Fruit fly (Drosophila melanogaster) whole organism, wandering third instar larva: Measurements from ENCODE around the gene da.

Experiments
- Abd-B ChIP-seq: fragments of >200 bp; optimal IDR thresholded peaks from 2 replicates; lab custom pipeline; 2017; ENCODE audit warnings: missing biosample characterization, missing genetic modification characterization
- CG32264 ChIP-seq: fragments of 200-800 bp; sonication (Bioruptor generic); optimal IDR thresholded peaks from 2 replicates; lab custom pipeline; 2016; ENCODE audit warnings: missing biosample characterization, missing genetic modification characterization
- CG9705 ChIP-seq: fragments of 200-800 bp; sonication (Bioruptor generic); optimal IDR thresholded peaks from 2 replicates; lab custom pipeline; 2018; ENCODE audit warnings: missing biosample characterization, mild to moderate bottlenecking, missing genetic modification characterization
- CrebA ChIP-seq: fragments of 200-800 bp; sonication (Bioruptor generic); optimal IDR thresholded peaks from 2 replicates; lab custom pipeline; 2016; ENCODE audit warnings: missing biosample characterization, mild to moderate bottlenecking, missing genetic modification characterization, borderline replicate concordance
- Dfd ChIP-seq: fragments of >200 bp; optimal IDR thresholded peaks from 2 replicates; lab custom pipeline; 2017; ENCODE audit warnings: missing biosample characterization, missing genetic modification characterization
- Dif ChIP-seq: fragments of 200-275, 200-300 bp; sonication (Bioruptor generic); optimal IDR thresholded peaks from 2 replicates; lab custom pipeline; 2018; ENCODE audit warnings: missing biosample characterization, missing genetic modification characterization; ENCODE audit not compliant: partially characterized antibody
- GATAd ChIP-seq: sonication (Bioruptor generic); optimal IDR thresholded peaks from 2 replicates; lab custom pipeline; 2016; ENCODE audit warnings: missing biosample characterization, missing genetic modification characterization
- HLH106 ChIP-seq: fragments of 200-800 bp; optimal IDR thresholded peaks from 3 replicates; lab custom pipeline; 2019; ENCODE audit warnings: missing biosample characterization, mild to moderate bottlenecking, missing genetic modification characterization, moderate library complexity
- Hnf4 ChIP-seq: fragments of 200-800 bp; sonication (Bioruptor generic); optimal IDR thresholded peaks from 2 replicates; lab custom pipeline; 2016; ENCODE audit warnings: missing biosample characterization, mild to moderate bottlenecking, missing genetic modification characterization
- Hr78 ChIP-seq: fragments of >200 bp; optimal IDR thresholded peaks from 2 replicates; lab custom pipeline; 2017; ENCODE audit warnings: missing biosample characterization, missing genetic modification characterization
- Hr83 ChIP-seq: fragments of 200-300 bp; sonication (Bioruptor generic); optimal IDR thresholded peaks from 2 replicates; lab custom pipeline; 2016; ENCODE audit warnings: missing biosample characterization, mild to moderate bottlenecking, missing genetic modification characterization, moderate library complexity; ENCODE audit not compliant: poor library complexity, severe bottlenecking
- Jra ChIP-seq: sonication (Bioruptor generic); optimal IDR thresholded peaks from 2 replicates; lab custom pipeline; 2016; ENCODE audit warnings: missing biosample characterization, missing genetic modification characterization
- Mio ChIP-seq: sonication (Bioruptor generic); optimal IDR thresholded peaks from 2 replicates; lab custom pipeline; 2016; ENCODE audit warnings: missing biosample characterization, missing genetic modification characterization
- Myc ChIP-seq: fragments of >200 bp; optimal IDR thresholded peaks from 2 replicates; lab custom pipeline; 2017
- N ChIP-seq: fragments of >200 bp; optimal IDR thresholded peaks from 2 replicates; lab custom pipeline; 2018; ENCODE audit warnings: missing biosample characterization, missing external identifiers, missing genetic modification characterization
- OdsH ChIP-seq: fragments of 200-800 bp; sonication (Bioruptor generic); optimal IDR thresholded peaks from 2 replicates; lab custom pipeline; 2016; ENCODE audit warnings: missing biosample characterization, mild to moderate bottlenecking, missing genetic modification characterization
- Rel ChIP-seq, 2 experiments: fragments of 200-800 bp; sonication (Bioruptor generic) in 1 of 2; optimal IDR thresholded peaks; 2 replicates in 1 of 2; 3 replicates in 1 of 2; lab custom pipeline; 2016 to 2019; ENCODE audit warnings: mild to moderate bottlenecking in 2 of 2, missing biosample characterization in 2 of 2, missing genetic modification characterization in 2 of 2, moderate library complexity in 1 of 2
- Sp1 ChIP-seq: fragments of 200-800 bp; sonication (Bioruptor generic); optimal IDR thresholded peaks from 3 replicates; lab custom pipeline; 2019; ENCODE audit warnings: missing biosample characterization, mild to moderate bottlenecking, missing genetic modification characterization, moderate library complexity
- Vsx2 ChIP-seq: fragments of 200-300, 225-300 bp; sonication (Bioruptor generic); optimal IDR thresholded peaks from 2 replicates; lab custom pipeline; 2018; ENCODE audit warnings: missing biosample characterization, missing genetic modification characterization; ENCODE audit not compliant: partially characterized antibody
- br ChIP-seq: fragments of 200-800 bp; sonication (Bioruptor generic); optimal IDR thresholded peaks from 2 replicates; lab custom pipeline; 2016; ENCODE audit warnings: missing biosample characterization, missing genetic modification characterization
- brk ChIP-seq: fragments of 200-800 bp; sonication (Bioruptor generic); optimal IDR thresholded peaks from 2 replicates; lab custom pipeline; 2016; ENCODE audit warnings: missing biosample characterization, mild to moderate bottlenecking, missing genetic modification characterization
- dl ChIP-seq, 2 experiments: fragments of 175-275, 200-275 bp in 1 of 2; fragments of 200-275 bp in 1 of 2; sonication (Bioruptor generic); optimal IDR thresholded peaks; lab custom pipeline; 2018; ENCODE audit warnings: mild to moderate bottlenecking in 2 of 2, missing biosample characterization in 2 of 2, missing genetic modification characterization in 2 of 2, moderate library complexity in 2 of 2; ENCODE audit not compliant: partially characterized antibody in 2 of 2, insufficient read depth in 1 of 2
- dmrt93B ChIP-seq: fragments of 200-800 bp; sonication (Bioruptor generic); optimal IDR thresholded peaks from 2 replicates; lab custom pipeline; 2018; ENCODE audit warnings: missing biosample characterization, mild to moderate bottlenecking, missing genetic modification characterization
- dsf ChIP-seq: sonication (Bioruptor generic); optimal IDR thresholded peaks from 2 replicates; lab custom pipeline; 2016; ENCODE audit warnings: missing biosample characterization, missing genetic modification characterization, borderline replicate concordance
- ey ChIP-seq: fragments of 200-800 bp; sonication (Bioruptor generic); optimal IDR thresholded peaks from 2 replicates; lab custom pipeline; 2016; ENCODE audit warnings: missing biosample characterization, missing genetic modification characterization
- foxo ChIP-seq, 2 experiments: fragments of 200-800 bp; sonication (Bioruptor generic); optimal IDR thresholded peaks; 2 replicates in 1 of 2; 3 replicates in 1 of 2; lab custom pipeline; 2016 to 2017; ENCODE audit warnings: missing biosample characterization in 2 of 2, missing genetic modification characterization in 2 of 2
- fru ChIP-seq: fragments of 200-800 bp; sonication (Bioruptor generic); optimal IDR thresholded peaks from 3 replicates; lab custom pipeline; 2016; ENCODE audit warnings: missing biosample characterization, mild to moderate bottlenecking, missing genetic modification characterization
- h ChIP-seq: fragments of 200-800 bp; sonication (Bioruptor generic); optimal IDR thresholded peaks from 3 replicates; lab custom pipeline; 2016; ENCODE audit warnings: missing biosample characterization, mild to moderate bottlenecking, missing genetic modification characterization
- jim ChIP-seq: fragments of 175-275, 200-325 bp; sonication (Bioruptor generic); optimal IDR thresholded peaks from 2 replicates; lab custom pipeline; 2016; ENCODE audit warnings: missing biosample characterization, mild to moderate bottlenecking, missing genetic modification characterization
- lola ChIP-seq: fragments of >200 bp; optimal IDR thresholded peaks from 2 replicates; lab custom pipeline; 2017; ENCODE audit warnings: missing biosample characterization, missing genetic modification characterization
- pan ChIP-seq: fragments of >200 bp; optimal IDR thresholded peaks from 2 replicates; lab custom pipeline; 2017
- psq ChIP-seq: fragments of 200-800 bp; sonication (Bioruptor generic); optimal IDR thresholded peaks from 3 replicates; lab custom pipeline; 2017; ENCODE audit warnings: missing biosample characterization, mild to moderate bottlenecking, missing genetic modification characterization, moderate library complexity
- rgr ChIP-seq: fragments of 200-800 bp; sonication (Bioruptor generic); optimal IDR thresholded peaks from 3 replicates; lab custom pipeline; 2016; ENCODE audit warnings: missing biosample characterization, mild to moderate bottlenecking, missing genetic modification characterization
- sage ChIP-seq: fragments of 200-800 bp; sonication (Bioruptor generic); optimal IDR thresholded peaks from 2 replicates; lab custom pipeline; 2016; ENCODE audit warnings: missing biosample characterization, mild to moderate bottlenecking, missing genetic modification characterization
- sv ChIP-seq: fragments of 200-800 bp; sonication (Bioruptor generic); optimal IDR thresholded peaks from 3 replicates; lab custom pipeline; 2016; ENCODE audit warnings: missing biosample characterization, missing genetic modification characterization
- tai ChIP-seq: sonication (Bioruptor generic); optimal IDR thresholded peaks from 2 replicates; lab custom pipeline; 2016; ENCODE audit warnings: missing biosample characterization, missing genetic modification characterization
- usp ChIP-seq: fragments of >200 bp; optimal IDR thresholded peaks from 2 replicates; lab custom pipeline; 2017; ENCODE audit warnings: missing biosample characterization, missing genetic modification characterization
- woc ChIP-seq: sonication (Bioruptor generic); optimal IDR thresholded peaks from 2 replicates; lab custom pipeline; 2016; ENCODE audit warnings: missing biosample characterization, mild to moderate bottlenecking, missing genetic modification characterization

da gene

dm6 chr2L:10403803-10404315 is 16.0 kb downstream of the da start:
- no peak for TF ChIP-seq br (GFP tag; lab: Kevin White, UChicago)
- no peak for TF ChIP-seq Jra (GFP tag; lab: Kevin White, UChicago)
- no peak for TF ChIP-seq Dif
- no peak for TF ChIP-seq Hr83 (GFP tag; lab: Kevin White, UChicago)
- TF ChIP-seq usp (GFP tag; lab: Kevin White, UChicago), result no peak
- TF ChIP-seq N (GFP tag; lab: Kevin White, UChicago), result no peak
- no peak for TF ChIP-seq HLH106 (tag; lab: Kevin White, UChicago)
- TF ChIP-seq Sp1 (GFP tag; lab: Kevin White, UChicago), result no peak
- no peak for TF ChIP-seq CG9705 (GFP tag; lab: Kevin White, UChicago)
- TF ChIP-seq sv, result no peak
- peak; percentile 7 for TF ChIP-seq Myc
- no peak for TF ChIP-seq CG32264 (GFP tag; lab: Kevin White, UChicago)
- peak; percentile 40 for TF ChIP-seq woc
- TF ChIP-seq Vsx2 (GFP tag; lab: Kevin White, UChicago), result no peak
- TF ChIP-seq brk (GFP tag; lab: Kevin White, UChicago), result no peak
- TF ChIP-seq sage (GFP tag; lab: Kevin White, UChicago), result no peak
- no peak for TF ChIP-seq dl (GFP tag; optimal IDR thresholded peaks at IDR 0.05; lab: Kevin White, UChicago; ENCODE audit: insufficient read depth in 1 of 2, partially characterized antibody in 2 of 2)
- TF ChIP-seq psq (GFP tag; lab: Kevin White, UChicago), result no peak

- TF ChIP-seq woc (peak; percentile 7), br (GFP tag; lab: Kevin White, UChicago) (no peak)
These were observed 17.2 kb downstream of the da start, which contains the start of the genes CG17768, LSm-4 and Ir31a for dm6 chr2L:10405008-10405654. TSS of gene CG17768 (minus strand) at chr2L:10405203. TSS of gene LSm-4 (minus strand) at chr2L:10405203. TSS of gene Ir31a (plus strand) at chr2L:10405565.

dm6 chr2L:10408122-10408576 is 20.2 kb downstream of the da start, which contains the start of the genes Ip259 and RpS27A:
TSS of gene Ip259 (plus strand) at chr2L:10408352.
TSS of gene RpS27A (plus strand) at chr2L:10408352.
- no peak for TF ChIP-seq Vsx2 (GFP tag; lab: Kevin White, UChicago)
- peak; percentile 39 for TF ChIP-seq Dif
- TF ChIP-seq Hnf4 (GFP tag; lab: Kevin White, UChicago), result peak; percentile 64
- no peak for TF ChIP-seq Rel (GFP tag; optimal IDR thresholded peaks at IDR 0.05; lab: Kevin White, UChicago)
- TF ChIP-seq Rel (tag; optimal IDR thresholded peaks at IDR 0.05; lab: Kevin White, UChicago), result no peak
- peak; percentile 38 for TF ChIP-seq psq (GFP tag; lab: Kevin White, UChicago)
- TF ChIP-seq Mio (GFP tag; lab: Kevin White, UChicago), result peak; percentile 24
- no peak for TF ChIP-seq GATAd (GFP tag; lab: Kevin White, UChicago)
- TF ChIP-seq CG32264 (GFP tag; lab: Kevin White, UChicago), result peak; percentile 55
- no peak for TF ChIP-seq br (GFP tag; lab: Kevin White, UChicago)
- no peak for TF ChIP-seq h
- peak; percentile 26 for TF ChIP-seq dsf (GFP tag; lab: Kevin White, UChicago)
- peak; percentile 38 for TF ChIP-seq Jra (GFP tag; lab: Kevin White, UChicago)
- TF ChIP-seq CG9705 (GFP tag; lab: Kevin White, UChicago), result peak; percentile 81
- no peak for TF ChIP-seq jim
- no peak for TF ChIP-seq Hr78 (GFP tag; lab: Kevin White, UChicago)
- peak; percentile 66 for TF ChIP-seq tai (GFP tag; lab: Kevin White, UChicago)
- peak; percentile 84 for TF ChIP-seq woc
- no peak for TF ChIP-seq pan
- TF ChIP-seq sage (GFP tag; lab: Kevin White, UChicago), result peak; percentile 39
- peak; percentile 37 for TF ChIP-seq ey (GFP tag; lab: Kevin White, UChicago)
- TF ChIP-seq N (GFP tag; lab: Kevin White, UChicago), result peak; percentile 53
- peak in 1 of 2 experiments; percentile 2 for TF ChIP-seq foxo (GFP tag; optimal IDR thresholded peaks at IDR 0.05; lab: Kevin White, UChicago)
- no peak for TF ChIP-seq lola (GFP tag; lab: Kevin White, UChicago)
- peak; percentile 68 for TF ChIP-seq HLH106 (tag; lab: Kevin White, UChicago)
- TF ChIP-seq Myc, result peak; percentile 70
- peak; percentile 86 for TF ChIP-seq Hr83 (GFP tag; lab: Kevin White, UChicago)
- TF ChIP-seq OdsH (GFP tag; lab: Kevin White, UChicago), result peak; percentile 62
- no peak for TF ChIP-seq sv
- peak; percentile 79 for TF ChIP-seq Sp1 (GFP tag; lab: Kevin White, UChicago)
- TF ChIP-seq dmrt93B (GFP tag; lab: Kevin White, UChicago), result no peak
- TF ChIP-seq Dfd (GFP tag; lab: Kevin White, UChicago), result no peak
- no peak for TF ChIP-seq dl (GFP tag; optimal IDR thresholded peaks at IDR 0.05; lab: Kevin White, UChicago; ENCODE audit: insufficient read depth in 1 of 2, partially characterized antibody in 2 of 2)
- no peak for TF ChIP-seq fru (GFP tag; lab: Kevin White, UChicago)
- TF ChIP-seq rgr, result peak; percentile 83
- TF ChIP-seq CrebA (GFP tag; lab: Kevin White, UChicago), result no peak
- no peak for TF ChIP-seq usp (GFP tag; lab: Kevin White, UChicago)
- TF ChIP-seq brk (GFP tag; lab: Kevin White, UChicago), result peak; percentile 22
- no peak for TF ChIP-seq Abd-B (GFP tag; lab: Kevin White, UChicago)
